Fruit fly (Drosophila melanogaster): ENCODE measurements around the gene CG6244.

CG6244 gene

dm6 chr3L:15815353-15816142 lies 7.4 kb downstream of the CG6244 start (continued):
- TF ChIP-seq CG34422 (GFP tag; IDR thresholded peaks at IDR 0.05) (peak; percentile 39; the same call in 1 of the 3 replicates), CG8359 (GFP tag; optimal IDR thresholded peaks at IDR 0.05; ENCODE audit: borderline replicate concordance) (no peak), abd-A (tag; optimal IDR thresholded peaks at IDR 0.05) (no peak), CG9817 (tag; optimal IDR thresholded peaks at IDR 0.05) (peak; percentile 46), Side (GFP tag; optimal IDR thresholded peaks at IDR 0.05) (peak; percentile 40), CG7963 (GFP tag; IDR thresholded peaks at IDR 0.05; ENCODE audit: partially characterized antibody) (no peak), CG6654 (GFP tag; optimal IDR thresholded peaks at IDR 0.05) (peak; percentile 23), pfk (GFP tag; optimal IDR thresholded peaks at IDR 0.05) (no peak), HLH3B (GFP tag; IDR thresholded peaks at IDR 0.05) (peak; percentile 52; the same call in 1 of the 2 replicates), Xbp1 (GFP tag; optimal IDR thresholded peaks at IDR 0.05) (peak; percentile 69), Bdp1 (GFP tag; optimal IDR thresholded peaks at IDR 0.05) (no peak), CG8765 (GFP tag; IDR thresholded peaks at IDR 0.05) (no peak), CG6854 (GFP tag; optimal IDR thresholded peaks at IDR 0.05) (peak; percentile 64), CG4730 (GFP tag; IDR thresholded peaks at IDR 0.05) (no peak), CG2199 (GFP tag; IDR thresholded peaks at IDR 0.05) (0 out of 3 replicates have a peak, but pooled peaks have one; percentile 58), wek (GFP tag; optimal IDR thresholded peaks at IDR 0.05) (no peak), Camta (GFP tag; optimal IDR thresholded peaks at IDR 0.05) (peak; percentile 67), Awh (GFP tag; IDR thresholded peaks at IDR 0.05) (no peak), Adf1 (GFP tag; IDR thresholded peaks at IDR 0.05) (no peak), phol (tag; optimal IDR thresholded peaks at IDR 0.05) (peak; percentile 78), Jarid2 (GFP tag; optimal IDR thresholded peaks at IDR 0.05) (no peak), chif (GFP tag; optimal IDR thresholded peaks at IDR 0.05) (peak; percentile 5 to 62), sd (tag; optimal IDR thresholded peaks at IDR 0.05) (peak; percentile 31), nom (GFP tag; optimal IDR thresholded peaks at IDR 0.05) (peak; percentile 66), PHDP (tag; optimal IDR thresholded peaks at IDR 0.05) (peak; percentile 81), emc (GFP tag; optimal IDR thresholded peaks at IDR 0.05) (no peak), Dll (GFP tag; IDR thresholded peaks at IDR 0.05; ENCODE audit: partially characterized antibody) (no peak), ash1 (GFP tag; optimal IDR thresholded peaks at IDR 0.05) (no peak), Tbp (GFP tag; optimal IDR thresholded peaks at IDR 0.05) (no peak), CG18011 (GFP tag; optimal IDR thresholded peaks at IDR 0.05) (no peak), Spps (tag; optimal IDR thresholded peaks at IDR 0.05) (peak; percentile 51), CrebB (tag; optimal IDR thresholded peaks at IDR 0.05) (peak; percentile 58), aop (GFP tag; IDR thresholded peaks at IDR 0.05) (no peak), sr (GFP tag; IDR thresholded peaks at IDR 0.05) (no peak), CG11504 (tag; optimal IDR thresholded peaks at IDR 0.05) (peak; percentile 79), CG1832 (GFP tag; optimal IDR thresholded peaks at IDR 0.05) (no peak), tna (GFP tag; IDR thresholded peaks at IDR 0.05; ENCODE audit: partially characterized antibody) (no peak), sima (GFP tag; optimal IDR thresholded peaks at IDR 0.05) (no peak), onecut (GFP tag; IDR thresholded peaks at IDR 0.05) (peak; percentile 94), fd102C (GFP tag; optimal IDR thresholded peaks at IDR 0.05) (no peak), CG5180 (GFP tag; optimal IDR thresholded peaks at IDR 0.05) (peak; percentile 55), zfh1 (GFP tag; IDR thresholded peaks at IDR 0.05) (0 out of 3 replicates have a peak, but pooled peaks have one; percentile 39), nerfin-1 (tag; optimal IDR thresholded peaks at IDR 0.05) (peak; percentile 67), cas (GFP tag; IDR thresholded peaks at IDR 0.05) (0 out of 2 replicates have a peak, but pooled peaks have one; percentile 22), Fer2 (tag; optimal IDR thresholded peaks at IDR 0.05) (no peak), exex (tag; optimal IDR thresholded peaks at IDR 0.05) (peak; percentile 17), CG9797 (GFP tag; optimal IDR thresholded peaks at IDR 0.05) (no peak), sqz (GFP tag; optimal IDR thresholded peaks at IDR 0.05) (no peak)

All from whole organism, embryonic.